1 fruit fly cellular context compared by ENCODE assay signal in the genomic region with DNA sequence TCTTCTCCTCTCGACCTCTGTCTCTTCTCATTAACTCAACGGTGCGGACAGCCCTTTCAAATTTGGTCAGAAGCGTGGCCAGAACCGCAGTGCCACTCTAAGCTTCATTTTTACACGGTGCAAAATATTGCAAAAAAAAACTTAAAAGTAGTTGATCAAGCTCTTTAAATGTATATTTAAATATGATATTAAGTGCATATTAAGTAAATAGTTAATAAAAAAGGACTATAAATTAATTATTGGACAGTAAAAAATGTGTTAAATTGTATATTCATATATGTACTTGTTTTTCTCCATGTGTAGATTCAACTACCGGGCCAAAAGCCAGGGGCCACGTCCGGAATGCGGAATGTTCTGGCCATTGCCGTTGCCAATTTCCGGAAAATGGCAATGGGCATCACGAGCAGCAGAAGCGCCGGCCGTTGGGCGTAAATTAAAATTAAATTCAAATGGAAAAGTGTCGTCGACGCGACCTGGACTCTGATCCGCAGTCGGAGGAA.
TF ChIP-seq lines count a peak whose summit lies in the region.

A gene (plus strand): TSS at position 450 of the 500 bp plus-strand sequence.

TF ChIP-seq in whole organism, embryonic, 481 proteins besides CTCF, POLR2A, EP300 and RAD21 (continued from another document):
- TF ChIP-seq CG6765 (GFP tag; optimal IDR thresholded peaks at IDR 0.05; lab: Kevin White, UChicago), result no peak
- no peak for TF ChIP-seq CG31388 (GFP tag; optimal IDR thresholded peaks at IDR 0.05; lab: Kevin White, UChicago)
- no peak for TF ChIP-seq CG8944 (GFP tag; optimal IDR thresholded peaks at IDR 0.05; lab: Kevin White, UChicago)
- no peak for TF ChIP-seq prd (optimal IDR thresholded peaks at IDR 0.05; lab: Kevin White, UChicago)
- no peak for TF ChIP-seq prd (GFP tag; IDR thresholded peaks at IDR 0.05; lab: Robert Waterston, UW)
- TF ChIP-seq Pdp1 (GFP tag; optimal IDR thresholded peaks at IDR 0.05; lab: Kevin White, UChicago), result no peak
- TF ChIP-seq CG9932 (GFP tag; IDR thresholded peaks at IDR 0.05; lab: Robert Waterston, UW), result no peak
- TF ChIP-seq slou (GFP tag; optimal IDR thresholded peaks at IDR 0.05; lab: Kevin White, UChicago), result no peak
- no peak for TF ChIP-seq her (GFP tag; optimal IDR thresholded peaks at IDR 0.05; lab: Kevin White, UChicago)
- TF ChIP-seq CG4854 (GFP tag; optimal IDR thresholded peaks at IDR 0.05; lab: Kevin White, UChicago), result no peak
- peak; percentile 46; the same call in 1 of the 2 replicates for TF ChIP-seq vvl (GFP tag; IDR thresholded peaks at IDR 0.05; lab: Robert Waterston, UW)
- no peak for TF ChIP-seq Taf1 (GFP tag; IDR thresholded peaks at IDR 0.05; lab: Robert Waterston, UW)
- no peak for TF ChIP-seq CG6813 (GFP tag; optimal IDR thresholded peaks at IDR 0.05; lab: Kevin White, UChicago)
- TF ChIP-seq gem (tag; optimal IDR thresholded peaks at IDR 0.05; lab: Kevin White, UChicago), result peak; percentile 57
- TF ChIP-seq ara (GFP tag; IDR thresholded peaks at IDR 0.05; lab: Robert Waterston, UW), result no peak
- TF ChIP-seq fd64A (GFP tag; optimal IDR thresholded peaks at IDR 0.05; lab: Kevin White, UChicago), result no peak
- TF ChIP-seq CG2712 (tag; optimal IDR thresholded peaks at IDR 0.05; lab: Kevin White, UChicago), result peak; percentile 9
- no peak for TF ChIP-seq grn (GFP tag; optimal IDR thresholded peaks at IDR 0.05; lab: Kevin White, UChicago)
- TF ChIP-seq ap (GFP tag; IDR thresholded peaks at IDR 0.05; lab: Robert Waterston, UW), result no peak
- no peak for TF ChIP-seq CG10565 (GFP tag; optimal IDR thresholded peaks at IDR 0.05; lab: Kevin White, UChicago)
- TF ChIP-seq HmgD (GFP tag; optimal IDR thresholded peaks at IDR 0.05; lab: Kevin White, UChicago), result no peak
- TF ChIP-seq CG6689 (GFP tag; IDR thresholded peaks at IDR 0.05; lab: Robert Waterston, UW), result peak; percentile 43; the same call in 1 of the 2 replicates
- TF ChIP-seq fd96Cb (tag; optimal IDR thresholded peaks at IDR 0.05; lab: Kevin White, UChicago), result peak; percentile 7
- no peak for TF ChIP-seq gcm2 (GFP tag; optimal IDR thresholded peaks at IDR 0.05; lab: Kevin White, UChicago)
- no peak for TF ChIP-seq Spps (tag; optimal IDR thresholded peaks at IDR 0.05; lab: Kevin White, UChicago)
- no peak for TF ChIP-seq inv (GFP tag; IDR thresholded peaks at IDR 0.05; lab: Robert Waterston, UW; ENCODE audit: partially characterized antibody)
- no peak for TF ChIP-seq sob (GFP tag; IDR thresholded peaks at IDR 0.05; lab: Robert Waterston, UW)
- peak; percentile 8 for TF ChIP-seq Hand (GFP tag; optimal IDR thresholded peaks at IDR 0.05; lab: Kevin White, UChicago)
- TF ChIP-seq ro (GFP tag; IDR thresholded peaks at IDR 0.05; lab: Robert Waterston, UW), result no peak
- TF ChIP-seq CG10147 (GFP tag; optimal IDR thresholded peaks at IDR 0.05; lab: Kevin White, UChicago), result no peak
- TF ChIP-seq CG3281 (GFP tag; optimal IDR thresholded peaks at IDR 0.05; lab: Kevin White, UChicago), result peak; percentile 9
- no peak for TF ChIP-seq Lim3 (GFP tag; IDR thresholded peaks at IDR 0.05; lab: Robert Waterston, UW)
- TF ChIP-seq CG34422 (GFP tag; IDR thresholded peaks at IDR 0.05; lab: Robert Waterston, UW), result no peak
- TF ChIP-seq CG14860 (GFP tag; IDR thresholded peaks at IDR 0.05; lab: Robert Waterston, UW; ENCODE audit: partially characterized antibody), result no peak
- no peak for TF ChIP-seq ERR (GFP tag; optimal IDR thresholded peaks at IDR 0.05; lab: Kevin White, UChicago)
- TF ChIP-seq CG8089 (GFP tag; optimal IDR thresholded peaks at IDR 0.05; lab: Kevin White, UChicago), result no peak
- TF ChIP-seq grau (tag; optimal IDR thresholded peaks at IDR 0.05; lab: Kevin White, UChicago), result no peak
- no peak for TF ChIP-seq yki (optimal IDR thresholded peaks at IDR 0.05; lab: Kevin White, UChicago)
- TF ChIP-seq HLH54F (GFP tag; optimal IDR thresholded peaks at IDR 0.05; lab: Kevin White, UChicago), result no peak
- TF ChIP-seq dmrt99B (tag; optimal IDR thresholded peaks at IDR 0.05; lab: Kevin White, UChicago), result peak; percentile 5
- peak; percentile 38; the same call in 1 of the 2 replicates for TF ChIP-seq CG31441 (GFP tag; IDR thresholded peaks at IDR 0.05; lab: Robert Waterston, UW)
- no peak for TF ChIP-seq CG2202 (tag; optimal IDR thresholded peaks at IDR 0.05; lab: Kevin White, UChicago)
- no peak for TF ChIP-seq Hr3 (GFP tag; optimal IDR thresholded peaks at IDR 0.05; lab: Kevin White, UChicago)
- TF ChIP-seq CG11560 (tag; IDR thresholded peaks at IDR 0.05; lab: Robert Waterston, UW), result no peak
- TF ChIP-seq kni (GFP tag; optimal IDR thresholded peaks at IDR 0.05; lab: Kevin White, UChicago), result no peak
